Worm (Caenorhabditis elegans) whole organism, L1 larva: ENCODE data around the gene nas-22.

Experiments used
- ceh-82 ChIP-seq, 3 experiments: fragments of 150-350 bp in 1 of 3; sonication (generic microtip) in 2 of 3; optimal IDR thresholded peaks; 2 replicates each; lab custom pipeline; 2014 to 2017; ENCODE audit warnings: missing biosample characterization in 3 of 3, missing genetic modification characterization in 3 of 3
- egl-27 ChIP-seq, 2 experiments: fragments of 150-350 bp in 1 of 2; sonication (generic microtip); optimal IDR thresholded peaks; 3 replicates each; lab custom pipeline; 2017 to 2018; ENCODE audit warnings: missing biosample characterization in 2 of 2, missing genetic modification characterization in 2 of 2, missing genetic modification reagents in 2 of 2
- fkh-8 ChIP-seq: sonication (generic microtip); optimal IDR thresholded peaks from 2 replicates; lab custom pipeline; 2016; ENCODE audit warnings: mild to moderate bottlenecking, missing genetic modification characterization, missing compliant biosample characterization
- lin-39 ChIP-seq: fragments of 150-350 bp; optimal IDR thresholded peaks from 2 replicates; lab custom pipeline; 2014; ENCODE audit warnings: missing biosample characterization, missing genetic modification reagents, missing genetic modification characterization
- nhr-28 ChIP-seq: fragments of 150-350 bp; optimal IDR thresholded peaks from 2 replicates; lab custom pipeline; 2014; ENCODE audit warnings: missing biosample characterization, missing genetic modification characterization
- nhr-47 ChIP-seq: sonication (generic microtip); optimal IDR thresholded peaks from 2 replicates; lab custom pipeline; 2016; ENCODE audit warnings: mild to moderate bottlenecking, missing genetic modification characterization, moderate library complexity, missing compliant biosample characterization
- nhr-77 ChIP-seq: fragments of 150-350 bp; optimal IDR thresholded peaks from 2 replicates; lab custom pipeline; 2014; ENCODE audit warnings: missing biosample characterization, missing genetic modification characterization
- snpc-4 ChIP-seq: fragments of 150-350 bp; optimal IDR thresholded peaks from 2 replicates; lab custom pipeline; 2014; ENCODE audit warnings: missing biosample characterization, missing genetic modification characterization
- zag-1 ChIP-seq: fragments of 150-350 bp; optimal IDR thresholded peaks from 2 replicates; lab custom pipeline; 2014; ENCODE audit warnings: missing biosample characterization, missing genetic modification characterization
- ztf-4 ChIP-seq: fragments of 150-350 bp; optimal IDR thresholded peaks from 2 replicates; lab custom pipeline; 2014; ENCODE audit warnings: missing biosample characterization, missing genetic modification characterization

DNA sequence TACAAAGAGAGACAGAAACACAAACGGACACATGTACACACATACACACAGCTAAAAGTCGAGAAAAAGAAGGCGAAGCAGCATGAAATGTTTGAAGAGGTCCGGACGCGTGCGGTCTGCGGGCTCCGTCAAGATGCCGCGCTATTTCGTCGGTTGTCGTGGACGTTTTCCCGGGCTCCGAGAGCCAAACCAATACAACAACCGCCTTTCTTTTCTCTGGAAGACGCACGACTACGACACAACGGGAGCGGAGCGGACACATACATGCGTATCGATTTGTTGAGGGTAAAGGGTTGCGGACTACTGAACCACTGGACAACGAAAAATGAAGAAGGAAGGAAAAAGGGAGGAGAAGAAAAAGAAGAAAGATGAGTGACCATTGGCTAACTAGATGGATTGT is 29.1 kb upstream of the nas-22 start:
- TF ChIP-seq nhr-28 (tag; lab: Kevin White, UChicago) (no peak), lin-39 (tag; lab: Kevin White, UChicago) (no peak), nhr-47 (peak; percentile 0), ztf-4 (no peak), nhr-77 (tag; lab: Kevin White, UChicago) (no peak), ceh-82 (tag; optimal IDR thresholded peaks at IDR 0.05; lab: Kevin White, UChicago) (no peak), fkh-8 (tag; lab: Kevin White, UChicago) (no peak), zag-1 (tag; lab: Kevin White, UChicago) (no peak), egl-27 (tag; optimal IDR thresholded peaks at IDR 0.05; lab: Kevin White, UChicago) (no peak), snpc-4 (tag; lab: Kevin White, UChicago) (no peak)
